Fruit fly (Drosophila melanogaster) whole organism, prepupa: Measurements from ENCODE around the gene ND-AGGG.

ENCODE experiments used
- CG6163 ChIP-seq: fragments of 200-800 bp; sonication (Bioruptor generic); IDR thresholded peaks from 3 replicates; pipeline ENCODE4 v1.3.6; 2022; ENCODE audit warnings: missing biosample characterization, missing genetic modification characterization
- CG6276 ChIP-seq: fragments of 200-800 bp; sonication (Bioruptor generic); optimal IDR thresholded peaks from 2 replicates; lab custom pipeline; 2017; ENCODE audit warnings: missing biosample characterization, mild to moderate bottlenecking, missing genetic modification characterization
- CG6854 ChIP-seq: fragments of 200-800 bp; sonication (Bioruptor generic); optimal IDR thresholded peaks from 2 replicates; lab custom pipeline; 2017; ENCODE audit warnings: missing biosample characterization, mild to moderate bottlenecking, missing genetic modification characterization
- Hr39 ChIP-seq: fragments of 200-800 bp; sonication (Bioruptor generic); optimal IDR thresholded peaks from 2 replicates; lab custom pipeline; 2016; ENCODE audit warnings: missing biosample characterization, missing genetic modification characterization
- OdsH ChIP-seq: fragments of 200-800 bp; sonication (Bioruptor generic); optimal IDR thresholded peaks from 3 replicates; lab custom pipeline; 2016; ENCODE audit warnings: missing biosample characterization, missing genetic modification characterization
- Smox ChIP-seq: fragments of 200-800 bp; sonication (Bioruptor generic); optimal IDR thresholded peaks from 3 replicates; lab custom pipeline; 2016; ENCODE audit warnings: missing biosample characterization, missing genetic modification characterization
- fkh ChIP-seq: fragments of 200-800 bp; sonication (Bioruptor generic); optimal IDR thresholded peaks from 3 replicates; lab custom pipeline; 2017; ENCODE audit warnings: missing biosample characterization, mild to moderate bottlenecking, missing genetic modification characterization, moderate library complexity
- pdm3 ChIP-seq: fragments of 200-800 bp; sonication (Bioruptor generic); optimal IDR thresholded peaks from 3 replicates; lab custom pipeline; 2016; ENCODE audit warnings: missing biosample characterization, missing genetic modification characterization

DNA sequence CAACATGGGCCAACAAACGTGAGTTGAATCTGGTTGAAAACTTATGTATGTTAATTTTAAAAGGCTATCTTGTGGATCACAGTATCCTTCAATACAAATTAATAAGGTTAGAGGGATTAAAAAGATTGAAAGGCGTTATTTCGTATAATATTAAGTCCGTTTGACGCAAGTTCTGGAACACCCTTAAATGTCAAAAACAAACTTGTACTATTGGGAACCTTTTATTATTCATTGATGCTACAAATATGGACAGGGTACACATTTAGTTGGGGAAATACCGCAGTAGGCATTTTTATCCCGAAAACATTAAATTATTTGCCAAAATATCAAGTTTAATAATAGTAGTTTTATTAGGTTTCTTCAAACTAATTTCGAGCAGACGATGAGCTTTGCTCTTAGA, 49.2 kb upstream of the ND-AGGG start, which contains the start of gene CG40472:
- TF ChIP-seq CG6854 (no peak), Hr39 (GFP tag; lab: Kevin White, UChicago) (no peak), CG6276 (no peak), pdm3 (GFP tag; lab: Kevin White, UChicago) (no peak), CG6163 (GFP tag; lab: Robert Waterston, UW) (no peak), OdsH (GFP tag; lab: Kevin White, UChicago) (no peak), Smox (GFP tag; lab: Kevin White, UChicago) (no peak), fkh (GFP tag; lab: Kevin White, UChicago) (no peak)
